2 worm cellular contexts compared by ENCODE assay signal in genomic region chrIII:8085355-8085754, ce11.
TF ChIP-seq lines count a peak whose summit lies in the region.

Gene K06H7.7 (minus strand): TSS chrIII:8085475.
Gene grp-1 (plus strand): TSS chrIII:8085705.

TF ChIP-seq in whole organism, L1 larva, 84 proteins besides CTCF, POLR2A, EP300 and RAD21 (continued from another document):
- TF ChIP-seq lin-14 (GFP tag; optimal IDR thresholded peaks at IDR 0.05; lab: Kevin White, UChicago): no peak
- peak; percentile 6 for TF ChIP-seq fos-1 (tag; optimal IDR thresholded peaks at IDR 0.05; lab: Kevin White, UChicago)
- TF ChIP-seq lsy-2 (tag; optimal IDR thresholded peaks at IDR 0.05; lab: Kevin White, UChicago): peak; percentile 99
- no peak for TF ChIP-seq lin-39 (tag; optimal IDR thresholded peaks at IDR 0.05; lab: Kevin White, UChicago)
- TF ChIP-seq dpl-1 (GFP tag; optimal IDR thresholded peaks at IDR 0.05; lab: Kevin White, UChicago): peak; percentile 67 to 77 (median 76)
- TF ChIP-seq sox-4 (tag; optimal IDR thresholded peaks at IDR 0.05; lab: Kevin White, UChicago): no peak
- TF ChIP-seq sup-37 (GFP tag; optimal IDR thresholded peaks at IDR 0.05; lab: Kevin White, UChicago): no peak
- no peak for TF ChIP-seq grh-1 (GFP tag; IDR thresholded peaks at IDR 0.05; lab: Robert Waterston, UW)
- peak; percentile 22 for TF ChIP-seq C04F5.9 (tag; optimal IDR thresholded peaks at IDR 0.05; lab: Kevin White, UChicago)
- TF ChIP-seq ceh-90 (tag; optimal IDR thresholded peaks at IDR 0.05; lab: Kevin White, UChicago): no peak
- peak; percentile 52 for TF ChIP-seq tbx-2 (tag; optimal IDR thresholded peaks at IDR 0.05; lab: Kevin White, UChicago)
- TF ChIP-seq nhr-19 (GFP tag; conservative IDR thresholded peaks at IDR 0.05; lab: Robert Waterston, UW): peak; percentile 40; the same call in 1 of the 2 replicates
- peak; percentile 77 for TF ChIP-seq snu-23 (GFP tag; optimal IDR thresholded peaks at IDR 0.05; lab: Kevin White, UChicago)
- no peak for TF ChIP-seq lin-15B (tag; optimal IDR thresholded peaks at IDR 0.05; lab: Kevin White, UChicago)
- no peak for TF ChIP-seq ceh-63 (GFP tag; optimal IDR thresholded peaks at IDR 0.05; lab: Kevin White, UChicago)
- no peak for TF ChIP-seq unc-62 (GFP tag; optimal IDR thresholded peaks at IDR 0.05; lab: Kevin White, UChicago)
- TF ChIP-seq ces-1 (GFP tag; optimal IDR thresholded peaks at IDR 0.05; lab: Kevin White, UChicago): no peak
- TF ChIP-seq nhr-90 (tag; optimal IDR thresholded peaks at IDR 0.05; lab: Kevin White, UChicago; ENCODE audit: poor library complexity): peak; percentile 42
- TF ChIP-seq hpl-2 (GFP tag; optimal IDR thresholded peaks at IDR 0.05; lab: Kevin White, UChicago): no peak
- TF ChIP-seq nhr-84 (tag; optimal IDR thresholded peaks at IDR 0.05; lab: Kevin White, UChicago): no peak
- TF ChIP-seq zip-4 (GFP tag; optimal IDR thresholded peaks at IDR 0.05; lab: Kevin White, UChicago): peak; percentile 27
- TF ChIP-seq aha-1 (tag; optimal IDR thresholded peaks at IDR 0.05; lab: Kevin White, UChicago): no peak
- TF ChIP-seq xbp-1 (tag; optimal IDR thresholded peaks at IDR 0.05; lab: Kevin White, UChicago): peak; percentile 56
- TF ChIP-seq mef-2 (tag; optimal IDR thresholded peaks at IDR 0.05; lab: Kevin White, UChicago): no peak
- peak; percentile 78 for TF ChIP-seq nhr-85 (tag; lab: Kevin White, UChicago)
- TF ChIP-seq egl-27 (tag; optimal IDR thresholded peaks at IDR 0.05; lab: Kevin White, UChicago): no peak
- peak; percentile 19 for TF ChIP-seq jun-1 (tag; optimal IDR thresholded peaks at IDR 0.05; lab: Kevin White, UChicago)
- TF ChIP-seq rnt-1 (tag; optimal IDR thresholded peaks at IDR 0.05; lab: Kevin White, UChicago): peak; percentile 53
- peak; percentile 73 for TF ChIP-seq nhr-71 (tag; optimal IDR thresholded peaks at IDR 0.05; lab: Kevin White, UChicago)
- peak; percentile 63 for TF ChIP-seq lir-3 (tag; optimal IDR thresholded peaks at IDR 0.05; lab: Kevin White, UChicago; ENCODE audit: poor library complexity)
- peak; percentile 93 for TF ChIP-seq F16B12.6 (tag; optimal IDR thresholded peaks at IDR 0.05; lab: Kevin White, UChicago)
- no peak for TF ChIP-seq unc-30 (tag; optimal IDR thresholded peaks at IDR 0.05; lab: Kevin White, UChicago)
- TF ChIP-seq nhr-11 (tag; optimal IDR thresholded peaks at IDR 0.05; lab: Kevin White, UChicago): no peak
- TF ChIP-seq mep-1 (tag; optimal IDR thresholded peaks at IDR 0.05; lab: Kevin White, UChicago): peak; percentile 85
- TF ChIP-seq nhr-47 (tag; optimal IDR thresholded peaks at IDR 0.05; lab: Kevin White, UChicago): peak; percentile 71
- TF ChIP-seq pax-3 (tag; optimal IDR thresholded peaks at IDR 0.05; lab: Kevin White, UChicago): no peak
- TF ChIP-seq pag-3 (tag; optimal IDR thresholded peaks at IDR 0.05; lab: Kevin White, UChicago; ENCODE audit: borderline replicate concordance, insufficient read depth): no peak
- TF ChIP-seq fkh-8 (tag; optimal IDR thresholded peaks at IDR 0.05; lab: Kevin White, UChicago): peak; percentile 38
- TF ChIP-seq ztf-11 (tag; optimal IDR thresholded peaks at IDR 0.05; lab: Kevin White, UChicago): no peak
- peak; percentile 13 for TF ChIP-seq unc-86 (tag; optimal IDR thresholded peaks at IDR 0.05; lab: Kevin White, UChicago)
- TF ChIP-seq nhr-76 (tag; optimal IDR thresholded peaks at IDR 0.05; lab: Kevin White, UChicago): no peak
- TF ChIP-seq elt-3 (tag; optimal IDR thresholded peaks at IDR 0.05; lab: Kevin White, UChicago): peak in 1 of 6 experiments; percentile 43

TF ChIP-seq in whole organism, L4 larva, 104 proteins besides CTCF, POLR2A, EP300 and RAD21 (continued from another document):
- TF ChIP-seq hif-1 (tag; optimal IDR thresholded peaks at IDR 0.05; lab: Kevin White, UChicago) (no peak), gei-8 (GFP tag; optimal IDR thresholded peaks at IDR 0.05; lab: Kevin White, UChicago) (no peak)
